Worm (Caenorhabditis elegans) whole organism, late embryonic: ENCODE measurements around the gene zip-6.
"Not testable (repeated sequence)": the region's sequence is repeated elsewhere in the genome, so short reads cannot be mapped to it uniquely, and the experiment has no call there.

Experiments used
- C38D4.7 ChIP-seq: fragments of 200-800 bp; sonication (Bioruptor generic); optimal IDR thresholded peaks from 2 replicates; lab custom pipeline; 2018; ENCODE audit warnings: mild to moderate bottlenecking, missing genetic modification characterization, moderate library complexity, missing compliant biosample characterization
- F13H6.1 ChIP-seq: sonication (generic microtip); optimal IDR thresholded peaks from 2 replicates; lab custom pipeline; 2016; ENCODE audit warnings: missing genetic modification characterization, missing compliant biosample characterization
- ama-1 ChIP-seq: fragments of 150-350 bp; optimal IDR thresholded peaks from 2 replicates; lab custom pipeline; 2014
- ceh-14 ChIP-seq: sonication (generic microtip); optimal IDR thresholded peaks from 2 replicates; lab custom pipeline; 2016; ENCODE audit warnings: missing genotype, missing genetic modification characterization, missing compliant biosample characterization
- ceh-18 ChIP-seq: sonication (generic microtip); optimal IDR thresholded peaks from 2 replicates; lab custom pipeline; 2016; ENCODE audit warnings: missing genetic modification characterization, missing compliant biosample characterization
- ceh-24 ChIP-seq: sonication (generic microtip); optimal IDR thresholded peaks from 2 replicates; lab custom pipeline; 2016; ENCODE audit warnings: mild to moderate bottlenecking, missing genetic modification characterization, missing compliant biosample characterization
- ceh-31 ChIP-seq: sonication (generic microtip); optimal IDR thresholded peaks from 2 replicates; lab custom pipeline; 2016; ENCODE audit warnings: missing genetic modification characterization, missing compliant biosample characterization
- ceh-9 ChIP-seq: sonication (generic microtip); optimal IDR thresholded peaks from 2 replicates; lab custom pipeline; 2016; ENCODE audit warnings: mild to moderate bottlenecking, missing genetic modification characterization, inconsistent platforms, missing compliant biosample characterization
- dmd-4 ChIP-seq: sonication (generic microtip); optimal IDR thresholded peaks from 2 replicates; lab custom pipeline; 2016; ENCODE audit warnings: borderline replicate concordance, missing genetic modification characterization, missing compliant biosample characterization
- dve-1 ChIP-seq: sonication (generic microtip); optimal IDR thresholded peaks from 2 replicates; lab custom pipeline; 2017; ENCODE audit warnings: antibody characterized with exemption, mild to moderate bottlenecking, missing genetic modification characterization, missing compliant biosample characterization
- elt-2 ChIP-seq: sonication (generic microtip); optimal IDR thresholded peaks from 2 replicates; lab custom pipeline; 2016; ENCODE audit warnings: missing genetic modification reagents, missing genetic modification characterization, missing compliant biosample characterization
- elt-4 ChIP-seq: sonication (generic microtip); optimal IDR thresholded peaks from 2 replicates; lab custom pipeline; 2016; ENCODE audit warnings: missing genetic modification characterization, missing compliant biosample characterization
- ets-4 ChIP-seq: sonication (generic microtip); optimal IDR thresholded peaks from 2 replicates; lab custom pipeline; 2016; ENCODE audit warnings: missing genetic modification characterization, missing compliant biosample characterization
- fkh-10 ChIP-seq: fragments of 150-350 bp; optimal IDR thresholded peaks from 2 replicates; lab custom pipeline; 2014; ENCODE audit warnings: missing biosample characterization, missing genetic modification reagents, missing genetic modification characterization
- fkh-6 ChIP-seq: sonication (generic microtip); optimal IDR thresholded peaks from 2 replicates; lab custom pipeline; 2016; ENCODE audit warnings: missing genetic modification characterization, missing compliant biosample characterization
- hlh-15 ChIP-seq: sonication (generic microtip); optimal IDR thresholded peaks from 2 replicates; lab custom pipeline; 2016; ENCODE audit warnings: missing genetic modification characterization, missing compliant biosample characterization
- hlh-30 ChIP-seq: sonication (generic microtip); optimal IDR thresholded peaks from 2 replicates; lab custom pipeline; 2017; ENCODE audit warnings: antibody characterized with exemption, missing genetic modification characterization, missing compliant biosample characterization; ENCODE audit not compliant: insufficient read depth
- hlh-8 ChIP-seq: sonication (generic microtip); optimal IDR thresholded peaks from 2 replicates; lab custom pipeline; 2016; ENCODE audit warnings: missing genotype, missing genetic modification characterization, missing compliant biosample characterization
- lin-11 ChIP-seq: fragments of 200-800 bp; sonication (Bioruptor generic); optimal IDR thresholded peaks from 2 replicates; lab custom pipeline; 2018; ENCODE audit warnings: mild to moderate bottlenecking, missing genetic modification characterization, missing compliant biosample characterization
- madf-2 ChIP-seq: sonication (generic microtip); optimal IDR thresholded peaks from 2 replicates; lab custom pipeline; 2017; ENCODE audit warnings: missing genetic modification characterization, missing compliant biosample characterization
- mec-3 ChIP-seq: sonication (generic microtip); optimal IDR thresholded peaks from 2 replicates; lab custom pipeline; 2016; ENCODE audit warnings: borderline replicate concordance, missing genetic modification characterization, missing compliant biosample characterization
- nhr-11 ChIP-seq: fragments of 150-350 bp; optimal IDR thresholded peaks from 2 replicates; lab custom pipeline; 2014; ENCODE audit warnings: missing biosample characterization, missing genetic modification characterization
- npax-4 ChIP-seq: sonication (generic microtip); optimal IDR thresholded peaks from 2 replicates; lab custom pipeline; 2016; ENCODE audit warnings: missing genetic modification characterization, missing compliant biosample characterization
- pax-1 ChIP-seq: fragments of 150-350 bp; optimal IDR thresholded peaks from 2 replicates; lab custom pipeline; 2014; ENCODE audit warnings: missing biosample characterization, missing genetic modification characterization
- pha-4 ChIP-seq: fragments of 150-350 bp; optimal IDR thresholded peaks from 2 replicates; lab custom pipeline; 2018; ENCODE audit warnings: missing biosample characterization, missing genetic modification reagents, missing genetic modification characterization
- pqm-1 ChIP-seq: sonication (generic microtip); optimal IDR thresholded peaks from 2 replicates; lab custom pipeline; 2016; ENCODE audit warnings: missing genetic modification characterization, missing compliant biosample characterization
- pros-1 ChIP-seq: fragments of 150-350 bp; optimal IDR thresholded peaks from 2 replicates; lab custom pipeline; 2014; ENCODE audit warnings: missing biosample characterization, missing genetic modification reagents, missing genetic modification characterization
- ref-2 ChIP-seq: sonication (generic microtip); optimal IDR thresholded peaks from 2 replicates; lab custom pipeline; 2016; ENCODE audit warnings: missing genetic modification characterization, missing compliant biosample characterization
- rnt-1 ChIP-seq: sonication (generic microtip); optimal IDR thresholded peaks from 2 replicates; lab custom pipeline; 2016; ENCODE audit warnings: missing genetic modification characterization, missing compliant biosample characterization
- sox-2 ChIP-seq: fragments of 200-800 bp; sonication (Bioruptor generic); IDR thresholded peaks from 2 replicates; pipeline ENCODE4 v1.3.6; 2022; ENCODE audit warnings: missing genetic modification reagents, missing genetic modification characterization, missing compliant biosample characterization
- sox-4 ChIP-seq: sonication (generic microtip); optimal IDR thresholded peaks from 2 replicates; lab custom pipeline; 2017; ENCODE audit warnings: mild to moderate bottlenecking, missing genetic modification characterization, inconsistent platforms, missing compliant biosample characterization
- ttx-3 ChIP-seq: sonication (generic microtip); optimal IDR thresholded peaks from 2 replicates; lab custom pipeline; 2016; ENCODE audit warnings: missing genetic modification reagents, missing genetic modification characterization, missing compliant biosample characterization
- unc-55 ChIP-seq: sonication (generic microtip); optimal IDR thresholded peaks from 2 replicates; lab custom pipeline; 2017; ENCODE audit warnings: missing biosample characterization, missing genetic modification reagents, missing genetic modification characterization
- unc-86 ChIP-seq: sonication (generic microtip); optimal IDR thresholded peaks from 2 replicates; lab custom pipeline; 2016; ENCODE audit warnings: missing genetic modification characterization, missing compliant biosample characterization
- ztf-16 ChIP-seq: sonication (generic microtip); optimal IDR thresholded peaks from 2 replicates; lab custom pipeline; 2017; ENCODE audit warnings: missing genetic modification characterization, missing compliant biosample characterization

The zip-6 gene

ce11 chrIV:11218037-11218436 is at the start of gene zip-6:
Gene zip-6, minus strand, starts transcription at chrIV:11218137.
- TF ChIP-seq unc-55 (GFP tag; lab: Kevin White, UChicago) = no peak
- no peak for TF ChIP-seq ztf-16 (tag; lab: Kevin White, UChicago)
- no peak for TF ChIP-seq sox-2 (GFP tag; lab: Robert Waterston, UW)
- no peak for TF ChIP-seq ceh-14 (tag; lab: Kevin White, UChicago)
- TF ChIP-seq dmd-4 (tag; lab: Kevin White, UChicago) = no peak
- no peak for TF ChIP-seq ceh-31
- TF ChIP-seq madf-2 = no peak
- TF ChIP-seq fkh-10 (GFP tag; lab: Kevin White, UChicago) = no peak
- TF ChIP-seq fkh-6 (tag; lab: Kevin White, UChicago) = no peak

- TF ChIP-seq ceh-9 (tag; lab: Kevin White, UChicago) = no peak
- no peak for TF ChIP-seq rnt-1 (tag; lab: Kevin White, UChicago)
- no peak for TF ChIP-seq pros-1 (tag; lab: Kevin White, UChicago)
- no peak for TF ChIP-seq fkh-6 (tag; lab: Kevin White, UChicago)
- no peak for TF ChIP-seq sox-4 (tag; lab: Kevin White, UChicago)
- no peak for TF ChIP-seq madf-2
- no peak for TF ChIP-seq elt-4
- no peak for TF ChIP-seq C38D4.7 (GFP tag; lab: Kevin White, UChicago)
- TF ChIP-seq nhr-11 (tag; lab: Kevin White, UChicago) = no peak
- no peak for TF ChIP-seq npax-4
- no peak for TF ChIP-seq ref-2 (tag; lab: Kevin White, UChicago)
- TF ChIP-seq ceh-18 = no peak
- TF ChIP-seq pha-4 (tag; lab: Kevin White, UChicago) = no peak
- TF ChIP-seq ceh-31 = no peak
- no peak for TF ChIP-seq mec-3
Observed at ce11 chrIV:11266090-11266489, 48.2 kb upstream of the zip-6 start, which contains the start of gene col-127. Gene col-127, minus strand, starts transcription at chrIV:11266190.

- TF ChIP-seq ceh-18; ref-2 (tag; lab: Kevin White, UChicago); hlh-15 (tag; lab: Kevin White, UChicago): not testable (repeated sequence)
Observed at ce11 chrIV:11263101-11263500, 45.2 kb upstream of the zip-6 start, which contains the start of gene col-126. Gene col-126, plus strand, starts transcription at chrIV:11263401.

- no peak for TF ChIP-seq ets-4 (tag; lab: Kevin White, UChicago)
- no peak for TF ChIP-seq hlh-8
- TF ChIP-seq hlh-30 (tag; lab: Kevin White, UChicago) = no peak
- TF ChIP-seq F13H6.1 (tag; lab: Kevin White, UChicago) = no peak
- TF ChIP-seq dve-1 (tag; lab: Kevin White, UChicago) = no peak
- TF ChIP-seq ceh-9 (tag; lab: Kevin White, UChicago) = no peak
- TF ChIP-seq pqm-1 = no peak
- TF ChIP-seq ttx-3 (tag; lab: Kevin White, UChicago) = no peak
- TF ChIP-seq nhr-11 (tag; lab: Kevin White, UChicago) = no peak
- no peak for TF ChIP-seq ceh-14 (tag; lab: Kevin White, UChicago)
- TF ChIP-seq lin-11 (tag; lab: Kevin White, UChicago) = no peak
- no peak for TF ChIP-seq pax-1 (tag; lab: Kevin White, UChicago)
- TF ChIP-seq elt-2 (tag; lab: Kevin White, UChicago) = no peak
- TF ChIP-seq ceh-24 (tag; lab: Kevin White, UChicago) = no peak
- no peak for TF ChIP-seq ama-1 (lab: Kevin White, UChicago)
- no peak for TF ChIP-seq hlh-15 (tag; lab: Kevin White, UChicago)
- TF ChIP-seq unc-86 = no peak
- TF ChIP-seq unc-55 (GFP tag; lab: Kevin White, UChicago) = no peak
Observed at ce11 chrIV:11261535-11261934, 43.6 kb upstream of the zip-6 start, which contains the start of gene F54D1.1. Gene F54D1.1, plus strand, starts transcription at chrIV:11261835.
